Worm (Caenorhabditis elegans): ENCODE results near the gene gcy-20.

ce11 chrV:16214505-16214904, 39.1 kb downstream of the gcy-20 start, which contains the start of gene F11A5.9:
- TF ChIP-seq klf-2 (GFP tag; conservative IDR thresholded peaks at IDR 0.05) (no peak), med-1 (GFP tag; optimal IDR thresholded peaks at IDR 0.05; ENCODE audit: insufficient read depth) (no peak), flt-1 (GFP tag; IDR thresholded peaks at IDR 0.05) (no peak)

Data from whole organism, midembryonic.